Fruit fly (Drosophila melanogaster): ENCODE results near the gene CG7542.

Gene CG7542

DNA sequence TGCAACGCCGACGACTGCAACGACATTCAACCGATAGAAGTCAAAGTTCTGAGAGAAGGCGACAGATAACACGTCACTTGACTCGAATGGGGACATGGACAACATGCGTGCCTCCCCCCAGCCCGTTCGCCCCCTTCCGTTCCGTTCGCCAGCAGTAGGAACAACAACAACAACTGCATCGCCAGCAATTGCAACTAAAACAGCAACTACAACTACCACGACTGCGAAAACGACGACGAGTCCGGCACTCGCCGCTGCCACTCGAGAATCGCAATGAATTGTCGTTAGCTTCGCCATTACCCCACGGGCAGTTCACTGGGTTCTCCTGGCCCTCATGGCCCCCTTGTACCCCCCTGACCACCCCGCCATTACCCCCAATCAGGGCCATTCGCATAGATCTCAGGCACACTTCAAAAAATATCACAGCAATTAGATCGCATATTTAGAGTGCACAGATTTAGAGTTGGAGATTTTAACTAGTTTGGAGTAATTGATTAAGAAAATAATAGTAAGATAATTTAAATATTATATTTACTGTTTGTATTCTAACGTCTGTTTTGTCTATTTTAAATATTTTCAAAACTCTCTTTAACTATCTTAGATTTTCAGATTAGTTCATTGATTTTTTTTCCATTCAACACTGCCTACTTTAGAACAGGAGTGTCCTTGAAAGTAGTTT, 36.9 kb downstream of the CG7542 start (continued):
- TF ChIP-seq CG16779 (tag; optimal IDR thresholded peaks at IDR 0.05) (no peak), Hr38 (GFP tag; optimal IDR thresholded peaks at IDR 0.05) (no peak), Ets96B (tag; optimal IDR thresholded peaks at IDR 0.05) (no peak), Sox14 (GFP tag; optimal IDR thresholded peaks at IDR 0.05) (no peak), CG11762 (GFP tag; optimal IDR thresholded peaks at IDR 0.05; ENCODE audit: insufficient read depth) (no peak), CG15336 (GFP tag; IDR thresholded peaks at IDR 0.05) (no peak), Smox (GFP tag; optimal IDR thresholded peaks at IDR 0.05) (no peak), esn (GFP tag; optimal IDR thresholded peaks at IDR 0.05) (no peak), CG32006 (GFP tag; optimal IDR thresholded peaks at IDR 0.05) (peak; percentile 66), Lpt (GFP tag; optimal IDR thresholded peaks at IDR 0.05) (peak; percentile 15)

DNA sequence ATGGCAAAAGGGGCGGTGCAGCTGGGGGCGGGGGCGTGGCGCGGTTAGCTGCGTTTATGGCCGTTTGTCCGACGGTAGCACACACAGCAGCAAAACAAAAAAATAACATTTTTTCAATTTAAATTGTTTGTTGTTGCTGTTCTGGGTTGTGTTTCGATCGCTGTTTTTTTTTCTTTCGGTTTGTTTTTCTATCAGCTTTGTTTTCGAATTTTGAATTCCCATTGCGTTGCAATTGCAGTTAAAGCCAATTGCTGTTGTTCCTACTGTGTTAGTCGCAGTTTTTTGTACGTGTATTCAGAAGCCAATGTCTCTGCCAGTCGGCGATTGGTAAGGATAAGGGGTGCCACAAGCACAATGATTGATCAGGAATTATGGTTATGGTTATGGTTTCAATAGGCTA, 37.7 kb downstream of the CG7542 start:
- TF ChIP-seq CG6276 (GFP tag; optimal IDR thresholded peaks at IDR 0.05) (no peak), CG8119 (GFP tag; IDR thresholded peaks at IDR 0.05) (no peak), CG8319 (GFP tag; optimal IDR thresholded peaks at IDR 0.05) (no peak), eg (GFP tag; IDR thresholded peaks at IDR 0.05) (peak; percentile 60), CG9139 (GFP tag; optimal IDR thresholded peaks at IDR 0.05) (no peak), CG11902 (GFP tag; optimal IDR thresholded peaks at IDR 0.05) (no peak), CG6163 (GFP tag; IDR thresholded peaks at IDR 0.05) (peak; percentile 63), CG11294 (GFP tag; IDR thresholded peaks at IDR 0.05) (peak; percentile 7; the same call in 1 of the 2 replicates), acj6 (GFP tag; optimal IDR thresholded peaks at IDR 0.05) (no peak)

DNA sequence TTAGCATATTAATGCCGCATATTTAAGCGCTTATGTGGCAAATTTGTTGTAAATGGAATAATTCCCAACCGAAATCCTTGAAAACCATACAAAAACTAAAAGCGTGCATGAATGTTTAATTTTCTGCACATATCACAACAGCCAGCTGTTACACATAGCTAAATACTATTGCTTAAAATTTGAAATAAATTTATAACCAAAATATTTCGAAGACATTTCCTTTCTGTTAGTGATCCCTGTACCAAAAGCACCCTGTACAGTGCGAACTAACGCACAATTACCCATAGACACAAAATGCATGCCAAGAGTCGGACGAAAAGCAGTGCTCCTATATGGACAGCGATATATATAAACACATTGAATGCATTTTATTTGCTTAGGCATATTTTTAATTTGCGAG, 38.3 kb downstream of the CG7542 start:
- TF ChIP-seq achi (GFP tag; optimal IDR thresholded peaks at IDR 0.05): peak; percentile 43
- TF ChIP-seq CG8119 (GFP tag; IDR thresholded peaks at IDR 0.05): no peak
- no peak for TF ChIP-seq Hr39 (GFP tag; optimal IDR thresholded peaks at IDR 0.05)
- TF ChIP-seq Hr4 (GFP tag; optimal IDR thresholded peaks at IDR 0.05): peak; percentile 59
- no peak for TF ChIP-seq CG6854 (GFP tag; optimal IDR thresholded peaks at IDR 0.05)
- TF ChIP-seq spab (GFP tag; optimal IDR thresholded peaks at IDR 0.05): no peak
- TF ChIP-seq topi (GFP tag; optimal IDR thresholded peaks at IDR 0.05): no peak
- TF ChIP-seq OdsH (GFP tag; optimal IDR thresholded peaks at IDR 0.05): no peak
- TF ChIP-seq vri (GFP tag; optimal IDR thresholded peaks at IDR 0.05): no peak
- no peak for TF ChIP-seq lz (GFP tag; optimal IDR thresholded peaks at IDR 0.05)
- TF ChIP-seq pdm3 (GFP tag; optimal IDR thresholded peaks at IDR 0.05): peak; percentile 25
- no peak for TF ChIP-seq Gug (GFP tag; IDR thresholded peaks at IDR 0.05)
- no peak for TF ChIP-seq Sox15 (GFP tag; optimal IDR thresholded peaks at IDR 0.05)
- no peak for TF ChIP-seq CG34406 (GFP tag; optimal IDR thresholded peaks at IDR 0.05)
- no peak for TF ChIP-seq Sox102F (GFP tag; optimal IDR thresholded peaks at IDR 0.05)
- no peak for TF ChIP-seq Lpt (GFP tag; optimal IDR thresholded peaks at IDR 0.05)
- TF ChIP-seq CG6808 (GFP tag; optimal IDR thresholded peaks at IDR 0.05): peak; percentile 5
- TF ChIP-seq CG11902 (GFP tag; optimal IDR thresholded peaks at IDR 0.05): no peak
- peak; percentile 31; the same call in 1 of the 2 replicates for TF ChIP-seq CG11294 (GFP tag; IDR thresholded peaks at IDR 0.05)
- peak; percentile 31; the same call in 1 of the 2 replicates for TF ChIP-seq CG15336 (GFP tag; IDR thresholded peaks at IDR 0.05)
- TF ChIP-seq CG1621 (tag; optimal IDR thresholded peaks at IDR 0.05): no peak
- no peak for TF ChIP-seq Eip93F (GFP tag; optimal IDR thresholded peaks at IDR 0.05)
- TF ChIP-seq Hr38 (GFP tag; optimal IDR thresholded peaks at IDR 0.05): no peak
- peak; percentile 30 for TF ChIP-seq CG10631 (GFP tag; optimal IDR thresholded peaks at IDR 0.05)
- no peak for TF ChIP-seq dac (GFP tag; optimal IDR thresholded peaks at IDR 0.05)
- no peak for TF ChIP-seq Smox (GFP tag; optimal IDR thresholded peaks at IDR 0.05)
- no peak; the same call in 1 of the 3 replicates for TF ChIP-seq eg (GFP tag; IDR thresholded peaks at IDR 0.05)
- no peak for TF ChIP-seq cyc (GFP tag; optimal IDR thresholded peaks at IDR 0.05)
- no peak for TF ChIP-seq svp (GFP tag)
- no peak for TF ChIP-seq CG3919 (GFP tag; optimal IDR thresholded peaks at IDR 0.05)
- TF ChIP-seq dsx (GFP tag; optimal IDR thresholded peaks at IDR 0.05; ENCODE audit: poor library complexity, severe bottlenecking): no peak
- TF ChIP-seq Blimp-1 (GFP tag; optimal IDR thresholded peaks at IDR 0.05): no peak
- TF ChIP-seq ss (GFP tag; optimal IDR thresholded peaks at IDR 0.05): no peak
- TF ChIP-seq Eip78C (GFP tag): peak; percentile 81
- TF ChIP-seq Ets21C (GFP tag; optimal IDR thresholded peaks at IDR 0.05): no peak
- TF ChIP-seq CG8319 (GFP tag; optimal IDR thresholded peaks at IDR 0.05): no peak
- peak; percentile 32 for TF ChIP-seq net (GFP tag; optimal IDR thresholded peaks at IDR 0.05)
- TF ChIP-seq Ets96B (tag; optimal IDR thresholded peaks at IDR 0.05): no peak
- TF ChIP-seq Sox14 (GFP tag; optimal IDR thresholded peaks at IDR 0.05): peak; percentile 26
